Worm (Caenorhabditis elegans) whole organism, mixed stage, embryonic: Measurements from ENCODE around the gene F13B9.2.
A peak's percentile ranks its signal among the peaks of the same experiment; 100 is the strongest.

Source experiments
- bed-3 ChIP-seq: fragments of 200-800 bp; sonication (Bioruptor generic); optimal IDR thresholded peaks from 3 replicates; lab custom pipeline; 2018; ENCODE audit warnings: mild to moderate bottlenecking, missing genetic modification characterization, moderate library complexity, missing compliant biosample characterization
- blmp-1 ChIP-seq: fragments of 150-350 bp; optimal IDR thresholded peaks from 2 replicates; lab custom pipeline; 2014; ENCODE audit warnings: missing biosample characterization, missing genetic modification characterization
- ceh-39 ChIP-seq: fragments of 150-350 bp; optimal IDR thresholded peaks from 2 replicates; lab custom pipeline; 2014; ENCODE audit warnings: missing biosample characterization, missing genetic modification characterization
- ceh-43 ChIP-seq: fragments of 200-800 bp; sonication (Bioruptor generic); optimal IDR thresholded peaks from 2 replicates; lab custom pipeline; 2018; ENCODE audit warnings: mild to moderate bottlenecking, missing genetic modification characterization, moderate library complexity, missing compliant biosample characterization
- ces-1 ChIP-seq: fragments of 150-350 bp; optimal IDR thresholded peaks from 2 replicates; lab custom pipeline; 2014; ENCODE audit warnings: missing biosample characterization, missing genetic modification reagents, missing genetic modification characterization
- cnd-1 ChIP-seq: fragments of 200-800 bp; sonication (Bioruptor generic); optimal IDR thresholded peaks from 2 replicates; lab custom pipeline; 2018; ENCODE audit warnings: mild to moderate bottlenecking, missing genetic modification characterization, missing compliant biosample characterization
- drap-1 ChIP-seq: fragments of 200-800 bp; sonication (Bioruptor generic); optimal IDR thresholded peaks from 3 replicates; lab custom pipeline; 2018; ENCODE audit warnings: mild to moderate bottlenecking, missing genetic modification characterization, missing compliant biosample characterization
- elt-1 ChIP-seq: sonication (generic microtip); optimal IDR thresholded peaks from 2 replicates; lab custom pipeline; 2017; ENCODE audit warnings: missing genetic modification characterization, mild to moderate bottlenecking, missing compliant biosample characterization, antibody characterized with exemption, moderate library complexity, borderline replicate concordance; ENCODE audit not compliant: insufficient read depth
- elt-3 ChIP-seq: fragments of 150-350 bp; optimal IDR thresholded peaks from 2 replicates; lab custom pipeline; 2014; ENCODE audit warnings: missing biosample characterization, missing genetic modification characterization
- flh-1 ChIP-seq: fragments of 200-800 bp; sonication (Bioruptor generic); optimal IDR thresholded peaks from 2 replicates; lab custom pipeline; 2018; ENCODE audit warnings: mild to moderate bottlenecking, missing genetic modification characterization, moderate library complexity, missing compliant biosample characterization
- ham-2 ChIP-seq: fragments of 200-800 bp; sonication (Bioruptor generic); optimal IDR thresholded peaks from 2 replicates; lab custom pipeline; 2018; ENCODE audit warnings: mild to moderate bottlenecking, missing genetic modification characterization, missing compliant biosample characterization
- lin-32 ChIP-seq: fragments of 200-800 bp; sonication (Bioruptor generic); optimal IDR thresholded peaks from 2 replicates; lab custom pipeline; 2018; ENCODE audit warnings: mild to moderate bottlenecking, missing genetic modification characterization, missing compliant biosample characterization
- lsy-2 ChIP-seq: fragments of 150-350 bp; optimal IDR thresholded peaks from 2 replicates; lab custom pipeline; 2014; ENCODE audit warnings: missing biosample characterization, missing genetic modification characterization
- mab-5 ChIP-seq: fragments of 150-350 bp; optimal IDR thresholded peaks from 2 replicates; lab custom pipeline; 2014; ENCODE audit warnings: missing biosample characterization, missing genetic modification characterization
- mep-1 ChIP-seq: fragments of 150-350 bp; optimal IDR thresholded peaks from 2 replicates; lab custom pipeline; 2017; ENCODE audit warnings: missing biosample characterization, missing genetic modification reagents, missing genetic modification characterization, inconsistent platforms
- mls-2 ChIP-seq: sonication (generic microtip); optimal IDR thresholded peaks from 2 replicates; lab custom pipeline; 2016; ENCODE audit warnings: mild to moderate bottlenecking, missing genetic modification characterization, moderate library complexity, missing compliant biosample characterization
- nhr-12 ChIP-seq: fragments of 150-350 bp; optimal IDR thresholded peaks from 2 replicates; lab custom pipeline; 2014; ENCODE audit warnings: missing biosample characterization, missing genetic modification characterization
- nhr-2 ChIP-seq: fragments of 150-350 bp; optimal IDR thresholded peaks from 2 replicates; lab custom pipeline; 2014; ENCODE audit warnings: missing biosample characterization, missing genetic modification characterization
- nhr-237 ChIP-seq: fragments of 150-350 bp; optimal IDR thresholded peaks from 2 replicates; lab custom pipeline; 2014; ENCODE audit warnings: missing biosample characterization, missing genetic modification characterization
- nhr-28 ChIP-seq: fragments of 150-350 bp; optimal IDR thresholded peaks from 2 replicates; lab custom pipeline; 2014; ENCODE audit warnings: missing biosample characterization, missing genetic modification characterization
- pha-4 ChIP-seq: fragments of 150-350 bp; optimal IDR thresholded peaks from 2 replicates; lab custom pipeline; 2018; ENCODE audit warnings: missing biosample characterization, missing genetic modification reagents, missing genetic modification characterization
- sem-2 ChIP-seq: fragments of 200-800 bp; sonication (Bioruptor generic); optimal IDR thresholded peaks from 2 replicates; lab custom pipeline; 2018; ENCODE audit warnings: mild to moderate bottlenecking, missing genetic modification characterization, missing compliant biosample characterization
- snpc-4 ChIP-seq: fragments of 150-350 bp; optimal IDR thresholded peaks from 2 replicates; lab custom pipeline; 2014; ENCODE audit warnings: missing biosample characterization, missing genetic modification characterization
- sptf-1 ChIP-seq: sonication (generic microtip); optimal IDR thresholded peaks from 2 replicates; lab custom pipeline; 2017; ENCODE audit warnings: mild to moderate bottlenecking, missing genetic modification characterization, moderate library complexity, missing compliant biosample characterization
- tbx-8 ChIP-seq: fragments of 200-800 bp; sonication (Bioruptor generic); optimal IDR thresholded peaks from 2 replicates; lab custom pipeline; 2018; ENCODE audit warnings: mild to moderate bottlenecking, missing genetic modification characterization, moderate library complexity, missing compliant biosample characterization
- unc-120 ChIP-seq: sonication (generic microtip); optimal IDR thresholded peaks from 2 replicates; lab custom pipeline; 2017; ENCODE audit warnings: missing genetic modification characterization, missing compliant biosample characterization; ENCODE audit not compliant: poor library complexity, severe bottlenecking
- unc-39 ChIP-seq: fragments of 150-350 bp; optimal IDR thresholded peaks from 2 replicates; lab custom pipeline; 2014; ENCODE audit warnings: missing biosample characterization, missing genetic modification characterization
- zip-8 ChIP-seq: fragments of 150-350 bp; optimal IDR thresholded peaks from 2 replicates; lab custom pipeline; 2014; ENCODE audit warnings: missing biosample characterization, missing genetic modification characterization
- ztf-11 ChIP-seq: fragments of 150-350 bp; optimal IDR thresholded peaks from 2 replicates; lab custom pipeline; 2014; ENCODE audit warnings: missing biosample characterization, missing genetic modification characterization

F13B9.2 gene

DNA sequence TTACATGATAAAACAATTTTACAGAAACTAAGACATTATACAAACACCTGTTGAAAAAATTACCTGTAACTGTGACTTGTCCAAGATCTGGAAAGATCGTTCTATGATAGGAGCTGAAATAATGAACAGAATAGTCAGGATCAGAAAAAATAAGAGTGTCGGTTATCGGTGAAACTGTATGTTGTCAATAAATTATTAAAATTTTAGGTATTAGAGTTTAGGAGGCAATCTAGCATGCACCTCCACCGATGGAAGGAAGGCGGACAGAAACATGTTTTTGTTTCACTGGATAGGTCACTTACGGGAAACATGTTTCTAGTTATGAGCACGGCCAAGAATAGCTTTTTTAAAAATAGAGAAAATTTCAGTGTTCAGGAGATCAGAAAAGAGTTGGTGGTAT is 14.1 kb downstream of the F13B9.2 start, which contains the start of gene ced-13:
Gene ced-13 (minus strand): TSS at position 101 of the 400 bp plus-strand sequence.
- no peak for TF ChIP-seq blmp-1 (tag; lab: Kevin White, UChicago)

DNA sequence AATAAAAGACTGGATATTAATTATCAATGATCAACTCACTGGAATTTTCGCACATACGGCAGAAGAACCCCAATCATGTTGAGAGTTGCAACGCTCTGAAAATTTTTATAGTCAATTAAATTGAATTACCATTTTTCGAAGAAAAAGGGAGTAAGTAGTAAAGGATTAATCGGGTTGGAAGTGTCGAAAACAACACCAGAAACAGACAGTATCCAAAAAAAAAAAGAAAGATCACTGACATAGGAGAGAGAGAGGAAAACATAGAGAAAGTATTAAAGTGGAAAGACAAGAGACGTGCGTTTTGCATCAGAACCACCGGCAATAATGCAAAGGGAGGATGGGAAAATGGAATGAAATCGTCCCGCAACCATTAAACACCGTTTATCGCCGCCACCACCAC is 16.8 kb downstream of the F13B9.2 start, which contains the start of gene inx-5:
Gene inx-5 (minus strand): TSS at position 101 of the 400 bp plus-strand sequence.
- TF ChIP-seq nhr-12 (tag; lab: Kevin White, UChicago) (no peak), mep-1 (no peak), cnd-1 (tag; lab: Kevin White, UChicago) (no peak), lsy-2 (tag; lab: Kevin White, UChicago) (no peak), ham-2 (no peak), sem-2 (GFP tag; lab: Kevin White, UChicago) (no peak), pha-4 (tag; lab: Kevin White, UChicago) (no peak), mab-5 (tag; lab: Kevin White, UChicago) (no peak), sptf-1 (tag; lab: Kevin White, UChicago) (no peak), drap-1 (GFP tag; lab: Kevin White, UChicago) (no peak), elt-1 (no peak), blmp-1 (tag; lab: Kevin White, UChicago) (no peak), unc-120 (tag; lab: Kevin White, UChicago) (no peak), ces-1 (no peak), nhr-237 (tag; lab: Kevin White, UChicago) (no peak)

DNA sequence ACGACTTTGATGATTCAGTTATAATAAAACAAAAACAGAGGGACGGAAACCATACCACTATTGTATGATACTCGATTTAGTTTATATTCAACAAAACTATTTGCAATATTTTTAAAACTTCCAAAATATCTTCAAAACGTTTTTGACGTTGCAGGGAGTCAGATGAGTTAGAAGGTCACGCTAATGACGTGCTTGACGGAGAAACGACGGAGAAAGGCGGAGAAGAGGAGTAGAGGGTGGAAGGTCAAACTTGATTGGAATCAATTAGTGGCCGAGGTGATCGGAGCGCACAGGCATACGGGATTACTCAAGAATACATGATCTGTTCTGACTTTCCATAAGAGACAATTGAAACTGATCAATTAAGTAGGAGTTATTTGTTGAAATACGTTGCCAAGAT is 17.3 kb downstream of the F13B9.2 start:
- TF ChIP-seq unc-120 (tag; lab: Kevin White, UChicago), result no peak
- no peak for TF ChIP-seq nhr-2
- no peak for TF ChIP-seq ham-2
- no peak for TF ChIP-seq mep-1
- TF ChIP-seq sem-2 (GFP tag; lab: Kevin White, UChicago), result no peak
- no peak for TF ChIP-seq tbx-8
- TF ChIP-seq lsy-2 (tag; lab: Kevin White, UChicago), result no peak
- TF ChIP-seq unc-39 (tag; lab: Kevin White, UChicago), result no peak

DNA sequence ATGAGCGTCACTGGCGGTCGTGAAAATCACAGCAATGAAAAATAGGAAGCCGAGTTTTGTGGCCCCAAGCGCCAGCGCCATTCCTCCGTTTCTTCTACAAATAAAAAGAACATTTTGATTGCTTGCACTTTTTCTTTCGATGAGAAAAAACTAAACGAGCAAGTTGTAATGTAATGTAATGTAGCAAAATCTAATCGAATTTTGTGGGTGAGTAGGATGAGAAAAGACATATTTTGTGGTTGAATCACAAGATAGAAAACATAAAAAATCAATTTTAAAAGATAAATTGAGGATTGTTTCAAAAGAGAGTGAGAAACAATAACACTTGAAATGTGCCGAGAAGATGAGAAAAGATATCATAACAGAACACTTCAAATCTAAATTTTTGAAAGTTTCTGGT is 22.1 kb downstream of the F13B9.2 start, which contains the start of gene R09F10.5:
Gene R09F10.5 (minus strand): TSS at position 101 of the 400 bp plus-strand sequence.
- TF ChIP-seq snpc-4 (tag; lab: Kevin White, UChicago) (no peak), ceh-39 (no peak), mep-1 (no peak), mls-2 (tag; lab: Kevin White, UChicago) (no peak), nhr-12 (tag; lab: Kevin White, UChicago) (no peak), flh-1 (no peak), sptf-1 (tag; lab: Kevin White, UChicago) (no peak), sem-2 (GFP tag; lab: Kevin White, UChicago) (no peak), elt-3 (no peak), ztf-11 (no peak), cnd-1 (tag; lab: Kevin White, UChicago) (no peak), zip-8 (tag; lab: Kevin White, UChicago) (no peak), bed-3 (GFP tag; lab: Kevin White, UChicago) (no peak), drap-1 (GFP tag; lab: Kevin White, UChicago) (no peak), lin-32 (GFP tag; lab: Kevin White, UChicago) (no peak)

DNA sequence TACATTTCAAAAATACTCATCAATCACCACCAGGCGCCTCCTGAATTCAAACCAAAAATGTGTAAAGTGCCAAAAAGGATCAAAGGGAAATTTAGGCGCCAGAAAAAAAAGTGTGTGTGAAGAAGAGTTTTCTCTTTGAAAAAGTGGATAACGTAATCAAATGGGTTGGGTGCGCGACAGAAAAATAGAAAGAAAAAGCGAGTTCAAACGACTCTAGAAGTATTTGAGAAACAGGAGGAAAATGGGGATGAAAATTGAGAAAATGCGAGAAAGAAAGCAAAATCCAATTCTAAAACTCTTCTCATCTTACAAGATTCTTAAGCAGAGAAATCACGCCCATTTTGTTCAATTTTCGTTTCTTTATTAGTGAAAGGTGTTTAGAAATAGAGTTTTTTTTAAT is 23.0 kb downstream of the F13B9.2 start:
- TF ChIP-seq ces-1 (peak; percentile 75), flh-1 (no peak)

DNA sequence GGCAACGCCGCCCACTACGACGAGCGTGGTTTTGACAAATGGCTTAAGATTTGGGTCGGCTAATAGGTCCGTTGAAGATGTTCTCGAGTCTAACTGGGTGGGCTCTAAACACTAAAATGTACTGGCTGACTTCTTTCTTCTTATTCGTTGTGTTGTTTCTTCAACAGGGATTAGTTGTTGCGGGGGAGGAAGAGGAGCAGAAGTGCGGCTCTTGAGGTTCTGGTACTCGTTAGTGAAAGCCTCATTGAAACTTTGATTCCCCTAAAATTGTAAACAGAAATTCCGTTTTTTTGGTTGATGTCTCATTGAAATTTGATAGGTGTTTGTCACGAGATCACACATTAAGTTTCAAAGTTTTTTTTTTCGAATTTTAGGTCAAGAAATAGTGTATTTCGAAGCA is 25.3 kb downstream of the F13B9.2 start:
- TF ChIP-seq nhr-28 (tag; lab: Kevin White, UChicago), result no peak
- TF ChIP-seq ceh-43 (GFP tag; lab: Kevin White, UChicago), result no peak
- TF ChIP-seq sptf-1 (tag; lab: Kevin White, UChicago), result no peak
- no peak for TF ChIP-seq mep-1
- TF ChIP-seq cnd-1 (tag; lab: Kevin White, UChicago), result no peak
- no peak for TF ChIP-seq unc-39 (tag; lab: Kevin White, UChicago)
- TF ChIP-seq mls-2 (tag; lab: Kevin White, UChicago), result no peak
